Worm (Caenorhabditis elegans): ENCODE results near the gene fipr-29.

Gene fipr-29

ce11 chrIII:3063565-3063964 lies 3.4 kb upstream of the fipr-29 start:
- TF ChIP-seq unc-55 (GFP tag; optimal IDR thresholded peaks at IDR 0.05) (no peak), C34F6.9 (tag; optimal IDR thresholded peaks at IDR 0.05) (no peak), mdl-1 (tag; optimal IDR thresholded peaks at IDR 0.05) (no peak), ztf-1 (GFP tag; conservative IDR thresholded peaks at IDR 0.05) (no peak), nhr-12 (tag; optimal IDR thresholded peaks at IDR 0.05) (no peak), lin-39 (tag; optimal IDR thresholded peaks at IDR 0.05) (no peak), lin-13 (GFP tag; optimal IDR thresholded peaks at IDR 0.05) (no peak), ceh-16 (tag; optimal IDR thresholded peaks at IDR 0.05) (no peak), mbf-1 (tag; optimal IDR thresholded peaks at IDR 0.05) (no peak), nhr-11 (tag; optimal IDR thresholded peaks at IDR 0.05) (no peak), dmd-4 (tag; optimal IDR thresholded peaks at IDR 0.05) (no peak), R02D3.7 (tag; optimal IDR thresholded peaks at IDR 0.05) (no peak), ZK546.5 (tag; optimal IDR thresholded peaks at IDR 0.05) (no peak), F13H6.1 (tag; optimal IDR thresholded peaks at IDR 0.05) (no peak), egl-27 (tag; optimal IDR thresholded peaks at IDR 0.05) (no peak), sem-4 (tag; optimal IDR thresholded peaks at IDR 0.05) (no peak), blmp-1 (tag; optimal IDR thresholded peaks at IDR 0.05; ENCODE audit: insufficient read depth) (no peak), fos-1 (tag; optimal IDR thresholded peaks at IDR 0.05) (no peak), Y55F3AM.14 (GFP tag; optimal IDR thresholded peaks at IDR 0.05) (no peak), gmeb-1 (tag; optimal IDR thresholded peaks at IDR 0.05) (no peak)

- TF ChIP-seq ztf-4 (tag; optimal IDR thresholded peaks at IDR 0.05) (no peak), elt-1 (tag; optimal IDR thresholded peaks at IDR 0.05) (no peak), ztf-1 (GFP tag; conservative IDR thresholded peaks at IDR 0.05) (no peak), zag-1 (tag; optimal IDR thresholded peaks at IDR 0.05) (no peak), lin-11 (tag; optimal IDR thresholded peaks at IDR 0.05) (no peak), F13H6.1 (tag; optimal IDR thresholded peaks at IDR 0.05) (no peak), lin-39 (tag; optimal IDR thresholded peaks at IDR 0.05) (no peak)
Measured at ce11 chrIII:3063084-3063483, 2.9 kb upstream of the fipr-29 start.

- TF ChIP-seq nhr-25 (tag; optimal IDR thresholded peaks at IDR 0.05) (no peak), ztf-1 (GFP tag; conservative IDR thresholded peaks at IDR 0.05) (no peak), nhr-11 (tag; optimal IDR thresholded peaks at IDR 0.05) (no peak), lsy-2 (tag; optimal IDR thresholded peaks at IDR 0.05) (no peak)
Measured at ce11 chrIII:3061289-3061688, 1.1 kb upstream of the fipr-29 start.

- no peak for TF ChIP-seq ztf-1 (GFP tag; conservative IDR thresholded peaks at IDR 0.05)
- TF ChIP-seq snpc-4 (tag; optimal IDR thresholded peaks at IDR 0.05): no peak
- TF ChIP-seq unc-55 (GFP tag; optimal IDR thresholded peaks at IDR 0.05): no peak
- TF ChIP-seq unc-62 (GFP tag; optimal IDR thresholded peaks at IDR 0.05): no peak
- TF ChIP-seq blmp-1 (tag; optimal IDR thresholded peaks at IDR 0.05; ENCODE audit: insufficient read depth): no peak
- TF ChIP-seq alr-1 (tag; optimal IDR thresholded peaks at IDR 0.05): no peak
- TF ChIP-seq nhr-23 (tag; optimal IDR thresholded peaks at IDR 0.05): no peak
- no peak for TF ChIP-seq zag-1 (tag; optimal IDR thresholded peaks at IDR 0.05)
- TF ChIP-seq F13H6.1 (tag; optimal IDR thresholded peaks at IDR 0.05): no peak
- TF ChIP-seq nhr-77 (tag; optimal IDR thresholded peaks at IDR 0.05): no peak
- no peak for TF ChIP-seq sem-4 (tag; optimal IDR thresholded peaks at IDR 0.05)
- no peak for TF ChIP-seq lin-11 (tag; optimal IDR thresholded peaks at IDR 0.05)
- TF ChIP-seq Y55F3AM.14 (GFP tag; optimal IDR thresholded peaks at IDR 0.05): no peak
- TF ChIP-seq nhr-25 (tag; optimal IDR thresholded peaks at IDR 0.05): no peak
- TF ChIP-seq ceh-16 (tag; optimal IDR thresholded peaks at IDR 0.05): no peak
- no peak for TF ChIP-seq nhr-129 (tag; optimal IDR thresholded peaks at IDR 0.05)
- no peak for TF ChIP-seq lin-13 (GFP tag; optimal IDR thresholded peaks at IDR 0.05)
- TF ChIP-seq gmeb-1 (tag; optimal IDR thresholded peaks at IDR 0.05): no peak
- no peak for TF ChIP-seq nhr-10 (tag; optimal IDR thresholded peaks at IDR 0.05)
Measured at ce11 chrIII:3055878-3056277, 4.3 kb downstream of the fipr-29 start.

- TF ChIP-seq blmp-1 (tag; optimal IDR thresholded peaks at IDR 0.05; ENCODE audit: insufficient read depth): peak; percentile 60
- no peak for TF ChIP-seq unc-55 (GFP tag; optimal IDR thresholded peaks at IDR 0.05)
Measured at ce11 chrIII:3047909-3048308, 12.3 kb downstream of the fipr-29 start.

- TF ChIP-seq alr-1 (tag; optimal IDR thresholded peaks at IDR 0.05) (no peak), nhr-21 (tag; optimal IDR thresholded peaks at IDR 0.05) (no peak), ZK546.5 (tag; optimal IDR thresholded peaks at IDR 0.05) (no peak), sma-3 (GFP tag; optimal IDR thresholded peaks at IDR 0.05) (no peak), R02D3.7 (tag; optimal IDR thresholded peaks at IDR 0.05) (no peak), skn-1 (tag; optimal IDR thresholded peaks at IDR 0.05) (no peak), nhr-25 (tag; optimal IDR thresholded peaks at IDR 0.05) (no peak), ztf-11 (tag; optimal IDR thresholded peaks at IDR 0.05) (no peak)
Measured at ce11 chrIII:3047040-3047439, 13.1 kb downstream of the fipr-29 start, which contains the start of gene cutl-25. cutl-25 (minus strand) TSS chrIII:3047140.

Data from whole organism, L2 larva.